Worm (Caenorhabditis elegans) whole organism, late embryonic: ENCODE measurements around the gene C05G5.3.

ENCODE experiments used
- C38D4.7 ChIP-seq: fragments of 200-800 bp; sonication (Bioruptor generic); optimal IDR thresholded peaks from 2 replicates; lab custom pipeline; 2018; ENCODE audit warnings: mild to moderate bottlenecking, missing genetic modification characterization, moderate library complexity, missing compliant biosample characterization
- Y22D7AL.16 ChIP-seq: sonication (generic microtip); optimal IDR thresholded peaks from 2 replicates; lab custom pipeline; 2016; ENCODE audit warnings: missing genetic modification characterization, missing compliant biosample characterization
- ama-1 ChIP-seq: fragments of 150-350 bp; optimal IDR thresholded peaks from 2 replicates; lab custom pipeline; 2014
- ceh-2 ChIP-seq: sonication (generic microtip); optimal IDR thresholded peaks from 2 replicates; lab custom pipeline; 2016; ENCODE audit warnings: missing genotype, missing genetic modification characterization, missing compliant biosample characterization
- ceh-34 ChIP-seq: sonication (generic microtip); optimal IDR thresholded peaks from 2 replicates; lab custom pipeline; 2016; ENCODE audit warnings: mild to moderate bottlenecking, missing genetic modification characterization, missing compliant biosample characterization
- dve-1 ChIP-seq: sonication (generic microtip); optimal IDR thresholded peaks from 2 replicates; lab custom pipeline; 2017; ENCODE audit warnings: antibody characterized with exemption, mild to moderate bottlenecking, missing genetic modification characterization, missing compliant biosample characterization
- elt-4 ChIP-seq: sonication (generic microtip); optimal IDR thresholded peaks from 2 replicates; lab custom pipeline; 2016; ENCODE audit warnings: missing genetic modification characterization, missing compliant biosample characterization
- fkh-10 ChIP-seq: fragments of 150-350 bp; optimal IDR thresholded peaks from 2 replicates; lab custom pipeline; 2014; ENCODE audit warnings: missing biosample characterization, missing genetic modification reagents, missing genetic modification characterization
- nhr-11 ChIP-seq: fragments of 150-350 bp; optimal IDR thresholded peaks from 2 replicates; lab custom pipeline; 2014; ENCODE audit warnings: missing biosample characterization, missing genetic modification characterization
- pha-2 ChIP-seq: sonication (generic microtip); optimal IDR thresholded peaks from 2 replicates; lab custom pipeline; 2017; ENCODE audit warnings: mild to moderate bottlenecking, missing genetic modification characterization, missing compliant biosample characterization
- pqm-1 ChIP-seq: sonication (generic microtip); optimal IDR thresholded peaks from 2 replicates; lab custom pipeline; 2016; ENCODE audit warnings: missing genetic modification characterization, missing compliant biosample characterization
- sox-4 ChIP-seq: sonication (generic microtip); optimal IDR thresholded peaks from 2 replicates; lab custom pipeline; 2017; ENCODE audit warnings: mild to moderate bottlenecking, missing genetic modification characterization, inconsistent platforms, missing compliant biosample characterization
- unc-3 ChIP-seq, 2 experiments: fragments of 200-800 bp in 1 of 2; sonication (Bioruptor generic) in 1 of 2; sonication (generic microtip) in 1 of 2; conservative IDR thresholded peaks in 1 of 2; optimal IDR thresholded peaks in 1 of 2; 2 replicates each; pipeline versions ENCODE4 v1.3.6 to Lab custom; 2016 to 2022; ENCODE audit warnings: missing compliant biosample characterization in 2 of 2, missing genetic modification characterization in 2 of 2, missing genetic modification reagents in 1 of 2
- unc-86 ChIP-seq: sonication (generic microtip); optimal IDR thresholded peaks from 2 replicates; lab custom pipeline; 2016; ENCODE audit warnings: missing genetic modification characterization, missing compliant biosample characterization

ce11 chrX:14773238-14773637, 21.4 kb upstream of the C05G5.3 start, which contains the start of gene unc-3:
- TF ChIP-seq dve-1 (no peak), pha-2 (tag; lab: Kevin White, UChicago) (no peak), C38D4.7 (no peak), ceh-34 (tag; lab: Kevin White, UChicago) (no peak), ceh-2 (no peak), unc-3 (GFP tag; conservative IDR thresholded peaks at IDR 0.05; lab: Robert Waterston, UW) (no peak), unc-3 (tag; optimal IDR thresholded peaks at IDR 0.05; lab: Kevin White, UChicago) (no peak), ama-1 (lab: Kevin White, UChicago) (no peak), pqm-1 (tag; lab: Kevin White, UChicago) (no peak), elt-4 (tag; lab: Kevin White, UChicago) (no peak), nhr-11 (tag; lab: Kevin White, UChicago) (no peak), unc-86 (tag; lab: Kevin White, UChicago) (no peak), fkh-10 (GFP tag; lab: Kevin White, UChicago) (no peak), sox-4 (tag; lab: Kevin White, UChicago) (no peak), Y22D7AL.16 (tag; lab: Kevin White, UChicago) (no peak)
